Fruit fly (Drosophila melanogaster): ENCODE measurements around the gene CG11357.
A peak's percentile ranks its signal among the peaks of the same experiment; 100 is the strongest.

The CG11357 gene

dm6 chr3L:4590051-4590450, 48.2 kb downstream of the CG11357 start:
- TF ChIP-seq Stat92E (GFP tag; optimal IDR thresholded peaks at IDR 0.05) (no peak), Atf-2 (GFP tag; optimal IDR thresholded peaks at IDR 0.05) (no peak), Dfd (GFP tag; optimal IDR thresholded peaks at IDR 0.05) (peak in 1 of 2 experiments; percentile 36)

- TF ChIP-seq D (optimal IDR thresholded peaks at IDR 0.05): peak; percentile 97
- TF ChIP-seq D (GFP tag; optimal IDR thresholded peaks at IDR 0.05): no peak
- TF ChIP-seq twi (tag; optimal IDR thresholded peaks at IDR 0.05): peak; percentile 67
- peak; percentile 39 for TF ChIP-seq pros (GFP tag; optimal IDR thresholded peaks at IDR 0.05)
- TF ChIP-seq bab2 (GFP tag; optimal IDR thresholded peaks at IDR 0.05): no peak
- no peak for TF ChIP-seq usp (GFP tag; optimal IDR thresholded peaks at IDR 0.05)
- no peak for TF ChIP-seq hbn (GFP tag; IDR thresholded peaks at IDR 0.05; ENCODE audit: partially characterized antibody)
- TF ChIP-seq zen2 (GFP tag; IDR thresholded peaks at IDR 0.05; ENCODE audit: partially characterized antibody): no peak
- TF ChIP-seq ac (GFP tag; optimal IDR thresholded peaks at IDR 0.05): peak; percentile 5
- peak; percentile 13 for TF ChIP-seq zen (tag; optimal IDR thresholded peaks at IDR 0.05)
- TF ChIP-seq CG13775 (GFP tag; optimal IDR thresholded peaks at IDR 0.05): peak; percentile 22
- no peak for TF ChIP-seq stwl (tag; optimal IDR thresholded peaks at IDR 0.05)
These were observed 57.9 kb downstream of the CG11357 start for dm6 chr3L:4599747-4600146.

dm6 chr3L:4602333-4602732, 60.5 kb downstream of the CG11357 start:
- TF ChIP-seq scrt (GFP tag; optimal IDR thresholded peaks at IDR 0.05) (peak; percentile 20), CG2199 (GFP tag; IDR thresholded peaks at IDR 0.05) (no peak), fru (optimal IDR thresholded peaks at IDR 0.05) (no peak), cwo (GFP tag; optimal IDR thresholded peaks at IDR 0.05) (peak; percentile 14), sens (GFP tag) (no peak), MESR4 (GFP tag; optimal IDR thresholded peaks at IDR 0.05) (no peak), B-H1 (GFP tag; IDR thresholded peaks at IDR 0.05) (no peak), exex (tag; optimal IDR thresholded peaks at IDR 0.05) (peak; percentile 3), Nf-YC (tag; optimal IDR thresholded peaks at IDR 0.05) (no peak), onecut (GFP tag; IDR thresholded peaks at IDR 0.05) (peak; percentile 60)

Measured in whole organism, embryonic.